Fruit fly (Drosophila melanogaster): ENCODE data around the gene p.

- TF ChIP-seq dsf (GFP tag; optimal IDR thresholded peaks at IDR 0.05; ENCODE audit: borderline replicate concordance) (peak; percentile 21), Hnf4 (GFP tag; optimal IDR thresholded peaks at IDR 0.05) (peak; percentile 75), tai (GFP tag; optimal IDR thresholded peaks at IDR 0.05) (no peak), Hr78 (GFP tag; optimal IDR thresholded peaks at IDR 0.05) (no peak), psq (GFP tag; optimal IDR thresholded peaks at IDR 0.05) (peak; percentile 9), Myc (optimal IDR thresholded peaks at IDR 0.05) (no peak), GATAd (GFP tag; optimal IDR thresholded peaks at IDR 0.05) (no peak), br (GFP tag; optimal IDR thresholded peaks at IDR 0.05) (peak; percentile 52), Dfd (GFP tag; optimal IDR thresholded peaks at IDR 0.05) (no peak), CG32264 (GFP tag; optimal IDR thresholded peaks at IDR 0.05) (no peak), fru (GFP tag; optimal IDR thresholded peaks at IDR 0.05) (peak; percentile 61)
Observed at dm6 chr3R:8663668-8664283, 6.7 kb downstream of the p start, which contains the start of gene CG8032.
